Worm (Caenorhabditis elegans) whole organism, L3 larva: ENCODE measurements around the gene bgal-2.

Source experiments
- R02D3.7 ChIP-seq: fragments of 150-350 bp; optimal IDR thresholded peaks from 2 replicates; lab custom pipeline; 2014; ENCODE audit warnings: missing biosample characterization, missing genetic modification characterization
- aly-2 ChIP-seq: fragments of 150-350 bp; optimal IDR thresholded peaks from 2 replicates; lab custom pipeline; 2014; ENCODE audit warnings: missing biosample characterization, missing genetic modification characterization
- ceh-28 ChIP-seq: fragments of 150-350 bp; optimal IDR thresholded peaks from 2 replicates; lab custom pipeline; 2014; ENCODE audit warnings: missing biosample characterization, missing genetic modification reagents, missing genetic modification characterization
- daf-12 ChIP-seq: fragments of 150-350 bp; optimal IDR thresholded peaks from 2 replicates; lab custom pipeline; 2014; ENCODE audit warnings: missing biosample characterization, missing genetic modification reagents, missing genetic modification characterization
- egl-5 ChIP-seq: fragments of 150-350 bp; optimal IDR thresholded peaks from 2 replicates; lab custom pipeline; 2017; ENCODE audit warnings: missing biosample characterization, missing genetic modification reagents, missing genetic modification characterization, inconsistent platforms
- elt-1 ChIP-seq: fragments of 150-350 bp; optimal IDR thresholded peaks from 2 replicates; lab custom pipeline; 2014; ENCODE audit warnings: missing biosample characterization, missing genetic modification characterization
- elt-2 ChIP-seq: sonication (generic microtip); optimal IDR thresholded peaks from 2 replicates; lab custom pipeline; 2016; ENCODE audit warnings: missing genetic modification reagents, mild to moderate bottlenecking, missing genetic modification characterization, missing compliant biosample characterization
- elt-3 ChIP-seq, 3 experiments: fragments of 150-350 bp in 1 of 3; sonication (generic microtip) in 2 of 3; optimal IDR thresholded peaks; 2 replicates in 2 of 3; 4 replicates in 1 of 3; lab custom pipeline; 2014 to 2017; ENCODE audit warnings: missing biosample characterization in 3 of 3, missing genetic modification characterization in 3 of 3
- fkh-10 ChIP-seq: sonication (generic microtip); optimal IDR thresholded peaks from 2 replicates; lab custom pipeline; 2017; ENCODE audit warnings: missing biosample characterization, missing genetic modification reagents, missing genetic modification characterization
- fos-1 ChIP-seq: fragments of 150-350 bp; optimal IDR thresholded peaks from 2 replicates; lab custom pipeline; 2014; ENCODE audit warnings: missing biosample characterization, missing genetic modification characterization
- jun-1 ChIP-seq: fragments of 150-350 bp; optimal IDR thresholded peaks from 2 replicates; lab custom pipeline; 2014; ENCODE audit warnings: missing biosample characterization, missing genetic modification reagents, missing genetic modification characterization
- lin-15B ChIP-seq: fragments of 150-350 bp; optimal IDR thresholded peaks from 2 replicates; lab custom pipeline; 2014; ENCODE audit warnings: missing biosample characterization, missing genetic modification characterization
- lin-39 ChIP-seq: fragments of 150-350 bp; optimal IDR thresholded peaks from 2 replicates; lab custom pipeline; 2018; ENCODE audit warnings: missing biosample characterization, missing genetic modification reagents, missing genetic modification characterization
- lsy-12 ChIP-seq: sonication (generic microtip); optimal IDR thresholded peaks from 2 replicates; lab custom pipeline; 2016; ENCODE audit warnings: mild to moderate bottlenecking, missing genetic modification characterization, missing compliant biosample characterization
- mml-1 ChIP-seq: fragments of 150-350 bp; sonication (generic microtip); optimal IDR thresholded peaks from 3 replicates; lab custom pipeline; 2014; ENCODE audit warnings: missing biosample characterization, missing genetic modification characterization
- nfya-1 ChIP-seq: sonication (generic microtip); optimal IDR thresholded peaks from 2 replicates; lab custom pipeline; 2017; ENCODE audit warnings: missing genetic modification characterization, mild to moderate bottlenecking, missing compliant biosample characterization, antibody characterized with exemption, moderate library complexity; ENCODE audit not compliant: insufficient read depth
- nhr-12 ChIP-seq: fragments of 150-350 bp; optimal IDR thresholded peaks from 2 replicates; lab custom pipeline; 2014; ENCODE audit warnings: missing biosample characterization, missing genetic modification characterization
- nhr-23 ChIP-seq: fragments of 150-350 bp; optimal IDR thresholded peaks from 2 replicates; lab custom pipeline; 2014; ENCODE audit warnings: missing biosample characterization, missing genetic modification reagents, missing genetic modification characterization
- nhr-237 ChIP-seq: fragments of 150-350 bp; optimal IDR thresholded peaks from 2 replicates; lab custom pipeline; 2014; ENCODE audit warnings: missing biosample characterization, missing genetic modification characterization
- nhr-25 ChIP-seq: sonication (generic microtip); optimal IDR thresholded peaks from 2 replicates; lab custom pipeline; 2017; ENCODE audit warnings: missing biosample characterization, missing genetic modification characterization
- nhr-28 ChIP-seq: fragments of 150-350 bp; optimal IDR thresholded peaks from 2 replicates; lab custom pipeline; 2014; ENCODE audit warnings: missing biosample characterization, missing genetic modification characterization
- nhr-43 ChIP-seq: sonication (generic microtip); optimal IDR thresholded peaks from 2 replicates; lab custom pipeline; 2016; ENCODE audit warnings: mild to moderate bottlenecking, missing genetic modification characterization, missing compliant biosample characterization; ENCODE audit not compliant: poor library complexity, severe bottlenecking
- nhr-77 ChIP-seq: fragments of 150-350 bp; optimal IDR thresholded peaks from 2 replicates; lab custom pipeline; 2014; ENCODE audit warnings: missing biosample characterization, missing genetic modification characterization
- pha-4 ChIP-seq: fragments of 150-350 bp; optimal IDR thresholded peaks from 2 replicates; lab custom pipeline; 2014; ENCODE audit warnings: missing biosample characterization, missing genetic modification reagents, missing genetic modification characterization
- pqm-1 ChIP-seq: fragments of 150-350 bp; optimal IDR thresholded peaks from 2 replicates; lab custom pipeline; 2017; ENCODE audit warnings: missing biosample characterization, missing genetic modification characterization, inconsistent platforms
- skn-1 ChIP-seq: fragments of 150-350 bp; optimal IDR thresholded peaks from 2 replicates; lab custom pipeline; 2014; ENCODE audit warnings: missing biosample characterization, missing genetic modification characterization
- snpc-4 ChIP-seq: fragments of 150-350 bp; optimal IDR thresholded peaks from 2 replicates; lab custom pipeline; 2014; ENCODE audit warnings: missing biosample characterization, missing genetic modification characterization
- tbx-2 ChIP-seq: sonication (generic microtip); optimal IDR thresholded peaks from 2 replicates; lab custom pipeline; 2016; ENCODE audit warnings: mild to moderate bottlenecking, missing genetic modification characterization, missing compliant biosample characterization
- unc-39 ChIP-seq: sonication (generic microtip); optimal IDR thresholded peaks from 4 replicates; lab custom pipeline; 2017; ENCODE audit warnings: missing biosample characterization, missing genetic modification characterization
- unc-62 ChIP-seq: fragments of 150-350 bp; sonication (generic microtip); optimal IDR thresholded peaks from 4 replicates; lab custom pipeline; 2014; ENCODE audit warnings: missing biosample characterization, missing genetic modification reagents, missing genetic modification characterization
- zag-1 ChIP-seq: fragments of 150-350 bp; optimal IDR thresholded peaks from 2 replicates; lab custom pipeline; 2014; ENCODE audit warnings: missing biosample characterization, missing genetic modification characterization
- ztf-11 ChIP-seq: fragments of 150-350 bp; optimal IDR thresholded peaks from 2 replicates; lab custom pipeline; 2014; ENCODE audit warnings: missing biosample characterization, missing genetic modification characterization

bgal-2 gene

DNA sequence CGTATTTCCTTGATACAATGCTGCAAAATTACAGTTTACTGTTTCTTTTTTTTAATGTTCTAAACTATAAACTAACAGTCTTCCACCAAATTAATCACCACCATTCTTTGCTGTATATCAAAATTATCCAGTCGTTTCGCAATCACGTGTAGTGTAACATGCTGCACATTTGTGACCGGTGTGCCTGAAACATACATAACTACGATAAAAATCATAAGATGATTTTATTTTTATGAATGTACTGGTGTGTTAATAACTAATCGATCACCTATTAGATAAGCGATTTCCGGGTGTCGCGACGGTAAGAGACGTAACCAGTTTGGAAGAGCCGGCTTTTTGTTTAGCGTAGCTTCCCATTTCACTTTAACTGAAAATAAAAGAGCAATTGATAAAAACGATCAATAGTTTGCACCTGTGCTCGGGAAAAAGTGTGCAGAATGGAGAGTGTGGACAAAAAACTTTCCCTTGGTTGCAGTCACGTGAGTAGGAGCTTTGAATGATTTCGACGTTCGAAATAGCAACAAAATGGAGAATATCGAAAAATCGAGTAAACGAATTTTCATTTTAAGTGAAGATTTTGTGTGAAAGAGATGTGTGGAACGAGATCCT, 4.9 kb downstream of the bgal-2 start, which contains the start of gene sgca-1 (continued):
- TF ChIP-seq nhr-25 (no peak), unc-39 (no peak), pha-4 (tag; lab: Kevin White, UChicago) (peak; percentile 59)
- TF ChIP-seq, all 47 proteins: peak for 5

DNA sequence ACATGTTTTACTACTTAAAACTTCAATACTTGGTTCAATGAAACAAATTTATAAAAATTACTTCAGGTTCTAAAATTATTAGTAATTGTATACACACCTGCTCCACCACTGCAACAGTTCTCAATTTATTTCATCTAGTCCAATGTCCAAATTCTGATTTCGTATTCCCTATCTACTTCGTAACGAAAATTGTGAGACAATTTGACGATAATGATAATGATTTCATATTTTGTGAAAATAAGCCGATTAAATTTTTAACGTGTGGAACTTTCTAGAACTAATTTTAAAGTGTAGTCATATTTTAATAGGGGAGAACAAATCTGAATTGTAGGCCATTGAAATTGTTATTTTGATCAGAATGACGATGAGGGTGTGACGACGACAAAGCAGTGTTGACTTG, 6.2 kb downstream of the bgal-2 start:
- TF ChIP-seq mml-1 (tag; lab: Kevin White, UChicago) (no peak), jun-1 (tag; lab: Kevin White, UChicago) (no peak), fkh-10 (GFP tag; lab: Kevin White, UChicago) (no peak), snpc-4 (tag; lab: Kevin White, UChicago) (no peak), lin-15B (tag; lab: Kevin White, UChicago) (no peak), nhr-237 (no peak), nhr-43 (no peak), unc-62 (no peak), nhr-12 (tag; lab: Kevin White, UChicago) (no peak), zag-1 (tag; lab: Kevin White, UChicago) (no peak), elt-1 (no peak), nfya-1 (tag; lab: Kevin White, UChicago) (no peak), pha-4 (tag; lab: Kevin White, UChicago) (peak; percentile 1), ceh-28 (no peak), ztf-11 (no peak), R02D3.7 (no peak), elt-2 (tag; lab: Kevin White, UChicago) (peak; percentile 48), egl-5 (tag; lab: Kevin White, UChicago) (no peak), aly-2 (tag; lab: Kevin White, UChicago) (no peak), lin-39 (tag; lab: Kevin White, UChicago) (no peak), nhr-25 (no peak), nhr-28 (tag; lab: Kevin White, UChicago) (no peak), pqm-1 (peak; percentile 48), tbx-2 (no peak)

DNA sequence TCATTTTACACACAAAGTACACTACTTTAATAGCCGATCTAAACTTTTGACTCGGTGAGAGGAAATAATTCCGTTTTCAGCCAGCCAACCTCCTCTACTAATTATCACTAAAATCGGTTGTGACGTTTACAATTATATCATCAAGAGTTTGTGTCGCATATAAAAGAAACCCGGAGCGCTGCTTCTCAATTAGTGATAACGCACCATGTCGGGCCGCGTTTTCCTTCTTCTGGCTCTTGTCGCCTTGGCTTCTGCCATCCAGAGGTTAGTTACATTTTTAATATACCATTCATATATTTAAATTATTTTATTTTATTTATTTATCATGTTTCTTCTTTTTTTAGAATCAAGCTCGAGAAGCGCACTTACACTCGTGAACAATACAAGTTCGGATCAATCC, 6.8 kb downstream of the bgal-2 start, which contains the start of gene asp-3:
Gene asp-3 (plus strand): TSS at position 79 of the 400 bp plus-strand sequence.
- TF ChIP-seq fkh-10 (GFP tag; lab: Kevin White, UChicago) (no peak), pha-4 (tag; lab: Kevin White, UChicago) (peak; percentile 2), lin-15B (tag; lab: Kevin White, UChicago) (no peak), nhr-12 (tag; lab: Kevin White, UChicago) (no peak), nhr-28 (tag; lab: Kevin White, UChicago) (no peak), unc-39 (no peak), daf-12 (tag; lab: Kevin White, UChicago) (no peak), nhr-237 (no peak), pqm-1 (peak; percentile 41), elt-2 (tag; lab: Kevin White, UChicago) (peak; percentile 68), nhr-25 (no peak), zag-1 (tag; lab: Kevin White, UChicago) (no peak)

DNA sequence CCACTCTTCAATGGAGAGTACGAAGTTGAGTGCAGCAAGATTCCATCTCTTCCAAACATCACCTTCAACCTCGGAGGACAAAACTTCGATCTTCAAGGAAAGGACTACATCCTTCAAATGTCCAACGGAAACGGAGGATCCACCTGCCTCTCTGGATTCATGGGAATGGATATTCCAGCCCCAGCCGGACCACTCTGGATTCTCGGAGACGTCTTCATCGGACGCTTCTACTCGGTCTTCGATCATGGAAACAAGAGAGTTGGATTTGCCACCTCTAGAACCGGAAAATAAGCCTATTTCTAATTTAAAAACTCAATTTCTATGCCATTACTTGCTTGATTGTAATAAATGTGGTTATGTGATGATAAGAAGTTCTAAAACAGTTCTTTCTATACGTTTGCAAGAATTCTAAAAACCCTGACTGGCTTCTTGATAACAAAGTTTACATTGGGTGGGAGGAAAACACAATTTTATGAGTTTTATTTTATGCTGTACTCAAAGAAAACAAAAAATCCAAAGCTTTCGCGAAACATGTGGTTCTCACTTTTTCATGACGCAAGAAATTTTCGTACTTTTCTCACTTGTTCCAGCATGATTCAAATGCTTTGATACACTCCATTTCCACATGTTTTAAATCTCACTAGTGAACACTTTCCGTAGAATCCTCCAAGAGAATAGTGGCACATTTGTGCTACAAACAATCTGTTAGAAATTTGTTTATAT, 8.2 kb downstream of the bgal-2 start:
- TF ChIP-seq elt-2 (tag; lab: Kevin White, UChicago) (peak; percentile 77), lsy-12 (no peak), tbx-2 (no peak), nhr-237 (no peak), nhr-23 (tag; lab: Kevin White, UChicago) (no peak), elt-3 (tag; optimal IDR thresholded peaks at IDR 0.05; lab: Kevin White, UChicago) (no peak), pqm-1 (peak; percentile 5), nhr-77 (tag; lab: Kevin White, UChicago) (peak; percentile 1), jun-1 (tag; lab: Kevin White, UChicago) (peak; percentile 24), fos-1 (tag; lab: Kevin White, UChicago) (peak; percentile 4), skn-1 (tag; lab: Kevin White, UChicago) (no peak), pha-4 (tag; lab: Kevin White, UChicago) (peak; percentile 59)
